Worm (Caenorhabditis elegans): ENCODE measurements around the gene ztf-20.

DNA sequence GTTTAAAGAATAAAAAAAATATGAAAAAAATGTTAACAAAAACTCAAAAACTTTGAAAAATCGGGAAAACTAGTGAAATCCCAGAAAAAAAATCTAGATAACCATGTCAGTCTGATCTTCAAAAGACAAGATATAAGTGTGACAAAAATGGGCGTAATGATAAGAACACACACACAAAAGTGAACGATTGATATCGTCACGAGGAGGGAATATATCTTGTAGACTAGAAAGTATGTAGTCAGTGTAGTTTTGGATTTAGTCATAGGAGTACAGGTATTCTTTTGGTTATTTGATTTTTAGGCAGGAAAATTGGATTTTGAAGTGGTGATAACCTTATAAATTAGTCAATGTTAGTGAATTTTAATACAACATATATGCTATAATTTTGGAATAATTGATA lies 25.4 kb downstream of the ztf-20 start:
- TF ChIP-seq ceh-32 (tag; optimal IDR thresholded peaks at IDR 0.05; ENCODE audit: poor library complexity) (no peak), ces-1 (GFP tag; optimal IDR thresholded peaks at IDR 0.05) (no peak), nhr-11 (tag; optimal IDR thresholded peaks at IDR 0.05) (no peak)

Measured in whole organism, L4 larva.